Fruit fly (Drosophila melanogaster) whole organism, larva: ENCODE measurements around the gene CG13086.
A peak's percentile ranks its signal among the peaks of the same experiment; 100 is the strongest.

Experiments used
- noc ChIP-seq: fragments of 200-800 bp; sonication (Bioruptor generic); optimal IDR thresholded peaks from 3 replicates; lab custom pipeline; 2019; ENCODE audit warnings: missing biosample characterization, mild to moderate bottlenecking, missing genetic modification characterization, moderate library complexity

The CG13086 gene

DNA sequence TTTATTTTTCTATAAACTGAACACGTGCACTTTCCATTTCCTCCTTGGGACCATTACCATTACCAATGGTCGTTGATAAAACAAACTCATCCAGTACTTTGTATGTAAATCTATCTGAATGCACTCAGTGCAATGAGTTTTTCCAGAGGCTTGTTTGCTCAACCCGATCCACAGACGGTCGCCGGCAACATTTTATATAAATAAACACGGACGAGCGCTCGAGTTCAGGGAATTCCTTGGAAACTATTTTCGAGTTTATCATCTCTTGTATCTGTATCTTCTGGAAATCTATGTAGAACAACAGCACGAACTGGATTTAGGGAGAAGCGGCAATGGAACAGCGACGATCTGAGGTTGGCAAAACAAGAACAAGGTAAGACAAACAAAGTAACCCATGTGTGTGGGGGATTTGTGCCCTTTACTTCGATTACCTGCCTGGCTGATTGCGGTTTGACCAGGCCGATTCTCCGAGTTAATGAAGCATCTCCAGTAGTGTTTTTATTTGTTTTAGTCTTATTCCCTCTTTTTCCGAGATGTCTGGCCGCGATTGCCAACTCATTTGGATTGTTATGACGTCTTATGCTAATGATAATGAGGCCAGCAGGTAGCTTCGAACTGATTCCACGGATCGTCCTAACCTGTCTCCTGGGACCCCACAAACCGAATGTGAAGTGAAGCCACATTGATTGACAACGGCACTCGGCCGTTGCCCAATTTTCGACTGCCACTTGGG, 22.9 kb upstream of the CG13086 start:
- TF ChIP-seq noc (tag; lab: Kevin White, UChicago), result no peak

DNA sequence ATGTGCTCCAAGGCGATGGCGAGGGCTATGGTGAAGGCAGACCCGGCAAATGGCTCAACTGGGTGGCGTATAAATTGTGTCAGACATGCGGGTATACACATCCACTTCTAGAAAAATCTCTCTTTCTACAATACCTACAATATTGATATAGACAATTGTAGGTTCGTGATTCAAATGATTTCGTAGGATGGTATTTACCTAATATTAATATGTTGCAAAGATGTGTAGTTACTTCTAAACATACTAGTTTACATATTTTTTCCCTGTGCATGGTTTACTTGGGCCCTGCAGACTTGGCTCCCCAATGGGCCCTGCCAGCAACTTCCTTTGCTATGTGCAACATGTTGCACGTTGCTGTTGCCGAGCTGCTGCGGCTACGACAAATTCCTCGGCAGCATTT, 22.2 kb upstream of the CG13086 start:
- TF ChIP-seq noc (tag; lab: Kevin White, UChicago), result no peak

DNA sequence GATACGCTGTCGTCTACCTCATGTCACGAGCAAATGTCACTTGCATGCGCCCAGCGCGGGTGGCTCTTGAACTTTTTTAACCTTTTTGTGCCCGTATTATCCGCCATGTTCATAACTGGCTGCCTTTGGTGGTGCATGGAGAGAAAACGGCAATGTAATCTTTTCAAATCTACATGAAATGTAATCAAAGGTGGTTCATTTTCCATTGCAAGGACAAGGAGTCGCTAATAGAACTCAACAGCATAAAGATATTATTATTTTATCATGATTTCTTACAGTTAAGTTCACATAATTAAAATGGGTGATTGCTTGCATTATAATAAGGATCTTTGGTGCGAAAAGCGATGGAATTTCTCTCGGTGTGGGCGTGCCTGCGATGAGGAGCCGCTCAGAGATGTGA, 21.4 kb upstream of the CG13086 start:
- no peak for TF ChIP-seq noc (tag; lab: Kevin White, UChicago)

DNA sequence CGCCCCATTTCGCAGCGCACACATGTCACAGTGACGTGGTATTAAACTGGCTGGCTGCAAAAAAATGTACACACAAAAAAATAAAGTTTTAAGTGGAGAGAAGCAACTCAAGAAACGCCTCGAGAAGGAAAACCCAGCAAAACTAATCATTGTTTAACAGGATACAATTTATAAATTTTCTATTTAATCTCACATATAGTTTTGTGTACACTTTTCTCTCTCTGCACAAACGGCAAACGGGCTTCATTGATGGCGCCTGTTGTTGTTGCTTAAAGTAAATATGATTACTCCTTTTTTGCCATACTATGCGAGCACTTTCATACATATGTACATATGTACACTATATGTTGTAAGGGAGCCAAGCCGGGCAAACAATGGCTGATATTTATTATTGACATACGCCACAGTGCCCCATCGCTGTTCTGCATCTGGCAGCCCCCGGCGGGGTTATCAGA, 6.1 kb upstream of the CG13086 start:
- no peak for TF ChIP-seq noc (tag; lab: Kevin White, UChicago)

DNA sequence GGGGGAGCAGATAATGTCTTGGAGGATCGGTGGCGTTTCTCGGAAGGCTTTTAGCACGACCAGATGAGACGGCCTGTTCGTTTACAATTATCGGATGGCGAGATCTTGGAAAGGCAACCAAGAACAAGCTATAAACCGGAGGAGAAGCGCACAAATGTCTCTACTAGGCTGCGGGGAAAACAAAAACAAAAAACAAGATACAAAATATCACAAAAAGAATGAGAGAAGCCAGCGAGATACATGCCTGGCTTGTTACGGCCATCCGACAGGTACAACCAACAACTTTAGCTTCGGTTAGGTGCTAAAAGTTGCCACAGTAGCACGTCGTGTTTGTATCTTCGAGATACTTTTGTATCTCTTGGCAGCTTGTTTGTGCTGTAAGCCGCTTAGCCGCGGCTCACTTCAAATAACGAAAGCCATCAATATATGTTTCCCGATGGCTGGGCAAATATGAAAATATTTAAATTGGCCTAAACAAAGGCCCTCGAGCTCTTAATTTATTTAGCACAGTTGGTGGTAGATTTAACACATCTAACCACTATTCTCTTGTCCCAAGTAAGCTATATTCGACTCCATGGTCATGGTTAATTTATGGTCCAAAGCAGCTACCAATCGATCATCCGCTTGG, 4.3 kb upstream of the CG13086 start:
- TF ChIP-seq noc (tag; lab: Kevin White, UChicago), result no peak

DNA sequence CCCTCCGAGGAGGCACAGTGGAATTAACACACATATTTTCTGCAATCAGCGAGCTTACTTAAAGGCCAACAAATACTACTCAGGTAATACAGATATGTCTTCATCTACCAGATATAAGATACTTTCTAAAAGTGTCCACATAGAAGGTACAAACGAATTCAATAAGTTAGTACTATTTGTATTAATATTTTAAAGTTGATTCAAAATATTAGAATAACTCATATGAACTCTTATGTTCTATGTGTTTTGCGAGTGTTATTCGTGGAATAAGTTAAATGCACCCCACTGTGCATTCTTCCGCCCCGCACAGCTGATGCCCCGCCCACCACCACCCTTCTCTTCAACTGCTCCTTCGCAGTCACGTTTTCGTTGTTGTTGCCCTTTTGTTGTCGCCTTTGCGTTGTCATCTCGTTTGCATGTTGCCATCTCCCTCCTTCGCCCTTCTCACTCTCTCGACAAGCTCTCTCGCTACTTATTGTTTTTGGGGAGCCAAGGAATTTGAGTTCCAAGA, 2.5 kb upstream of the CG13086 start:
- TF ChIP-seq noc (tag; lab: Kevin White, UChicago), result no peak

DNA sequence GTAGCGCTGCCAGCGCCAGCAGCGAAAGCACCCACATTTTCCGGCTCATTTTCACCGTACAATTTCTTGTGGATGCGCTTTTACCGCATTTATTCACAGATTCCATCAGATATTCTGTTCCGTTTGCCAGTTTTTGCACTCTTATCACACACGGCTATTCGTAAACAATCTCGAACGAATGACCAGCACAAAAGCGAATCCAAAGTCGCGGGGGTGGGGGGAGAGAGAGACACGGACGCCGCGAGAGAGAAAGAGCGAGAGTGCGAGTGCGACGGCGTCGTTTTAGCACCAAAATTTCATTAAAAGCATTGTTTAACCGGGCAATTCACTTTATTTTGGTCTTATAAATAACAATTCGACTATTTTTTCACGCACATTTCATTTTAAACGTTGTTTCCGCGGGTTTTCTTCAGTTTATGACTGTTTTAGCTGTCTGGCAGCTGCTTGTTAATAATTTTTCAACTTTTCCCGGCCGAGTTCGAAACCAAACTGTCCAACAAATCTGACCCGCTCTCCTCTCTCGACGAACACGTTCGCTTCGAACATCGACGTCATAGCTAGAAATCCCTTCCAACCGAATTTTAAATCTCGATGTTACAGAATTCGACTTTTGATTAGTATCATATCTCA, 1.3 kb upstream of the CG13086 start, which contains the start of gene dnt:
Gene dnt, minus strand, starts transcription at position 494 of the 630 bp plus-strand sequence.
- TF ChIP-seq noc (tag; lab: Kevin White, UChicago), result no peak

DNA sequence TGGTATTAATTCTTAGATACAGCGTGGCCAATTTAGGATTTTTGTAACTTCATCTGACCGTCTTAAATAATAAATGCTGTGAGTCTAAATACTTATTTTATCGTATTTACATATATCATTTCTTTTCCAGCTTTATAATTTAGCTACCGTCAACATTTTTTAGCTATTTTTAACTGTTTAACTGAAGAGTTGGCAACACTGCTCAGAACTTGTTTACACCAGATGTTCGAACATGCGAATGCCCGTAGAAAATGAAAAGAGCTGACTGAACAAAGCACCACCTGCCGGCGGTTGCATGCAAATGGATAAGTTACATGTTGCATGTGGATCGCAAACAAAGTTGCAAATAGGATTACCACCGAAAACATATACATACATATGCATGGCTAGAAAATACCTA, 645 bp upstream of the CG13086 start:
- no peak for TF ChIP-seq noc (tag; lab: Kevin White, UChicago)

DNA sequence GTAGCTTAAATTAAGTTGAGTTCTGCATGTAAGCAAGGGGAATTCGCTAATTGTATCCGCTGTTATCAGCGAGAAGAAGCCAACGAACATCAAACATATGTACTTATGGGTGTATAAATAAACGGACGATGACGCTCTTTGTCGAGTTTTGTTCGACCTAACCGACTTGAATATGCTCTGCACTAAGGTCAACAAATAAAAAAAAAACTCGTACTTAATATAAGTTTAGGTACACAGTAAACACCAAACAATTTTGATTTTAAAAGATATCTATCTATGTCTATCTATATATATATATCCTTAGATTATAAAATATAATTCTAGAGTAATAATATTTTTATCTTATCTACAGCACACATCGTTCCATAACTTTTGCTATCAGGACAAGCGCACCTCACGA, 447 bp downstream of the CG13086 start:
- TF ChIP-seq noc (tag; lab: Kevin White, UChicago), result peak; percentile 59

DNA sequence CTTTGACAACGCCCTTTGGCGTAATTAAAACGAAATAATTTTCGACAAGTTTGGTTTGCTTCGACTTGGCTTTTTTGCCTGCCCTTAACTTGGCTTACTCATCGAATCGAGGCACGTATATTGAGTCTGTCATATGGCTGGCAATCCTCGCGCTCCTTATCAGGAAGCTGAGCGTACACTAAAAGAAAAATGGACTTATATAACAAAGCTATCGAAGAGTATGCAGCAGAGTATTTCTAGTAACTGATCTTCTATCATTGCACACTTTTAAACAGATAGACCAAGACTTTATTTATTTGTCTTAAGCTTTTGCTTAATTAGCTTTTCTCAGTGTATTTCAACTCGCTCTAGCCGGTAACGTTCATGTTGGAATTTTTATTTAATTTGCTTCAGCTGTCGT, 2.1 kb downstream of the CG13086 start:
- no peak for TF ChIP-seq noc (tag; lab: Kevin White, UChicago)

DNA sequence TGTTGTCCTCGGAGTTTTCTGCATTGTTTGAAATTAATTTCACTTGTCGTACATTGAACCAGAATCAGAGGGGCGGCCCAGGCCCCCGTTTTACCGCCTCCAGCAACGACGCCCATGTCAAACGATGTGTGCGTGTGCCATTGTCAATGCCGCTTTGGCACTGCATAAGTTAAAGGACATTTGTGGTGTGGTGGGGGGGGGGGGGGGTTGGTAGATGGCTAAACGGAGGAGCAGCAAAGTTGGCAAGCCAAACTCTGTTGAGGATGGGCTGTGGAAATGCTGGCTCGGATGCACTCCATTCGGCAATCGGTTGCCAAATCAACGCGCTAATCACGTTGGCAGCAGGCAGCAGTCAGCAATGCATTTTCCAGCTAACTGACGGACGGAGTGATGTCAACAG, 2.6 kb downstream of the CG13086 start:
- no peak for TF ChIP-seq noc (tag; lab: Kevin White, UChicago)

DNA sequence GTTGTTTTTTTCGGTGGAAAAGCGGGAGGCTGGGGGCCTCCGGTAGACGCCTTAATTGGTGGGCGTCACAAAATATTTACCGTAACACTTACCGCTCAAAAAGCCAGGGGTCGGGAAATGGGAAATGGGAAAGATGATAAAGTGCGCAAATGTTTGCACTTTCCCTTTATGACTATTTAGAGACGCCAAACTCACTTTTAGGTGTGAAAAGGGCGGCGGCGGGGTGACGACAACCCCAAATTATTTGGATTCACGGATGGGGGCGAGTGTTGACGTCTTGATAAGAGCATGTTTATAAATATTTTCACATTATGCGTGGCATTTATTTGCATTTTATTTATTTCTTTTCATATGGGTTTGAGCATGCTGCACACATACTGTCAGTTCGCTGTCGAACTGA, 5.9 kb downstream of the CG13086 start, which contains the start of gene CG17349:
Gene CG17349, plus strand, starts transcription at position 400 of the 400 bp plus-strand sequence.
- TF ChIP-seq noc (tag; lab: Kevin White, UChicago), result no peak

DNA sequence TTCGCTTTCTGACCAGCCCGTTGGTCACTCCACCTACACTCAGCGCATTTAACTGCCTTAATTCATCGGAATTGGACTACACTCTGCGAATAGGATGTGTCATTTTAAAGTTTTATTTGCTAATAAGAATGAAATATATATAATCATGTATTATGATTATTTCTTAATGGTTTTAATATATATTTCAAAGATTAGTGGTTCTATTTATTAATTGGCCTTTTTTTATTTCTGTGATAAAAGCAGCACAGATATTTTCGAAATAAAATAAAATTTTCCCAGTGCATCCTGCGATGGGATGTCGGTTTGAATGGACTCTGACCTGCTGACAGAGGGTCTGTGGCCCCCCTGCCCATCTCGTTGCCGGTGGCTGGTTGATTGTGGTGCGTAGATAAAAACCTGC, 9.6 kb downstream of the CG13086 start:
- TF ChIP-seq noc (tag; lab: Kevin White, UChicago), result no peak

DNA sequence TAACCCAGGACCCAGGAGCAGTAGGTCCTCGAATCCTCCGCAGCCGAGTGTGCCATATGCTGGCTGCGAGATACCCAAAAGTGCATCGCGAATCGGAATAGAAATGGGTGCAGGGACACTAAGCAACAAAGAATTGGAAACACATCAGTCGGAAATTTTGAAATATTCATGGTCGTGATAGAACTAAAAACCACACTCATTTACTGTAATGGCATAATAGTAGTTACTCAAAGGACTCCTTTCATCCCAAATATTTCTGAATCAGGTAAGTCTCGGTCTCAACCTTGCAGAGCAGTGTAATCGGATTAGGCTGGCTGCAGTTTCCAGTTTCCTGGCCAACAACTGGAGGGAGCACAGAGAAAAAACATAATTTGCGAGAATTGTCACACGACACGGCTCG, 12.0 kb downstream of the CG13086 start:
- TF ChIP-seq noc (tag; lab: Kevin White, UChicago), result no peak

DNA sequence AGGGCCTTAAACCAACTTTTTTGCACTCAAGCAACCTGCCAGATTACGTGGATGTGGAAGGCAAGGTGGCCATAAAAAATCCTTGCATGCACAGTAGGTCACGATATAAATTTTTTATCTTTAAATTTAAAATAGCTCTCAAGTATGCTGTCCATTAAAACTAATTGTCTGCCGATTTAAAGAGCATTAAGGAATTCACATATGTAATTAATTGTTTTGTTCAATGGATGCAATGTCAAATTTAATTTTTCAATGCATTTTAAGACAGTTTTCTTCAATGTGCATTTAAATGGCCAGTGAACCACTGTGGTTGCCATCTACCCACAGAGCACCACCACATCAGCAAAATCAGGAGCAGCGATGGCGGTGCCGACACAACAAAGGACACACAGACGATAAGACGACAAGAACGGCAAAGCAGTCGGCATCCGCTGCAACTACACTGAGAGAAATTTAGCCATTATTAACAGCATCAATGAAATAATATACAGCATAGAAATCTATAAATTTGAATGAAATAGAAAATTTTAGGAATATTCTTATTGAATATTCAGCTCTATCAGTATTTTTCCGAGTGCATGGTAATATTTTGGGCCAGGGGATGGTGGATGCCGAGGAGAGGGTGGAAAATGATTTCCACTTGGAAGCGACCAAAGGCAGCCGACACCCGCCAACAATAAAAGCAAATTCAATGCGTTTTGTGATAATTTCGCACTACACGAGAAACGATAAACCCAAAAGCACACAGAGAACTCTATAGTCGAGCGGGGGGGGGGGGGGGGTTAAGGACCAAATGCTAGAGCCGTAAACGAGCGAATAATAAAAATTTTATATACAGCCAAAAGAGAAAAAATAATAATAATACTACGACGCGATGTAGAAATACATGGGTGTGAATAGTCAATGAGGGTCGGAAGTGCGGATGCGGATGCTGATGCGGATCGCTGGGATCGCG, 13.2 kb downstream of the CG13086 start:
- TF ChIP-seq noc (tag; lab: Kevin White, UChicago), result no peak
